Fruit fly (Drosophila melanogaster) whole organism, embryonic: Measurements from ENCODE around the gene Amun.

Experiments
- Adf1 ChIP-seq: fragments of 200-800 bp; sonication (Bioruptor generic); IDR thresholded peaks from 2 replicates; pipeline ENCODE4 v1.3.6; 2022; ENCODE audit warnings: missing biosample characterization, missing genetic modification characterization
- CG12155 ChIP-seq: fragments of 200-800 bp; sonication (Bioruptor generic); optimal IDR thresholded peaks from 3 replicates; lab custom pipeline; 2016; ENCODE audit warnings: missing biosample characterization, missing genetic modification characterization
- CG1233 ChIP-seq: fragments of 200-800 bp; sonication (Bioruptor generic); optimal IDR thresholded peaks from 4 replicates; lab custom pipeline; 2018; ENCODE audit warnings: missing biosample characterization, mild to moderate bottlenecking, missing genetic modification characterization
- CG12391 ChIP-seq: fragments of 200-800 bp; sonication (Bioruptor generic); optimal IDR thresholded peaks from 3 replicates; lab custom pipeline; 2018; ENCODE audit warnings: missing biosample characterization, mild to moderate bottlenecking, missing genetic modification characterization, moderate library complexity
- CG13296 ChIP-seq: fragments of 200-800 bp; sonication (Bioruptor generic); optimal IDR thresholded peaks from 3 replicates; lab custom pipeline; 2018; ENCODE audit warnings: missing biosample characterization, mild to moderate bottlenecking, missing genetic modification characterization
- CG14860 ChIP-seq: fragments of 200-800 bp; sonication (Bioruptor generic); IDR thresholded peaks from 3 replicates; pipeline ENCODE4 v1.3.6; 2022; ENCODE audit warnings: missing biosample characterization, missing genetic modification characterization; ENCODE audit not compliant: partially characterized antibody
- CG15479 ChIP-seq: fragments of 200-800 bp; sonication (Bioruptor generic); optimal IDR thresholded peaks from 3 replicates; lab custom pipeline; 2019; ENCODE audit warnings: missing biosample characterization, mild to moderate bottlenecking, missing genetic modification characterization, moderate library complexity
- CG17912 ChIP-seq: fragments of 200-800 bp; sonication (Bioruptor generic); optimal IDR thresholded peaks from 2 replicates; lab custom pipeline; 2018; ENCODE audit warnings: missing biosample characterization, mild to moderate bottlenecking, missing genetic modification characterization
- CG18262 ChIP-seq: fragments of 200-800 bp; optimal IDR thresholded peaks from 3 replicates; lab custom pipeline; 2019; ENCODE audit warnings: missing biosample characterization, mild to moderate bottlenecking, missing genetic modification characterization, moderate library complexity
- CG2129 ChIP-seq: fragments of 200-800 bp; sonication (Bioruptor generic); IDR thresholded peaks from 2 replicates; pipeline ENCODE4 v1.3.6; 2022; ENCODE audit warnings: missing biosample characterization, missing genetic modification characterization; ENCODE audit not compliant: partially characterized antibody
- CG3163 ChIP-seq: fragments of 200-800 bp; sonication (Bioruptor generic); optimal IDR thresholded peaks from 3 replicates; lab custom pipeline; 2016; ENCODE audit warnings: missing biosample characterization, missing genetic modification characterization
- CG32767 ChIP-seq: fragments of 200-800 bp; sonication (Bioruptor generic); IDR thresholded peaks from 2 replicates; pipeline ENCODE4 v1.3.6; 2022; ENCODE audit warnings: missing biosample characterization, missing genetic modification characterization
- CG33557 ChIP-seq: fragments of 200-800 bp; sonication (Bioruptor generic); optimal IDR thresholded peaks from 2 replicates; lab custom pipeline; 2019; ENCODE audit warnings: missing biosample characterization, mild to moderate bottlenecking, missing genetic modification characterization, moderate library complexity
- CG34422 ChIP-seq: fragments of 200-800 bp; sonication (Bioruptor generic); IDR thresholded peaks from 3 replicates; pipeline ENCODE4 v1.3.6; 2022; ENCODE audit warnings: missing biosample characterization, missing genetic modification characterization
- CG42726 ChIP-seq: fragments of 200-800 bp; sonication (Bioruptor generic); IDR thresholded peaks from 2 replicates; pipeline ENCODE4 v1.3.6; 2022; ENCODE audit warnings: missing biosample characterization, missing genetic modification characterization; ENCODE audit not compliant: partially characterized antibody
- CG6272 ChIP-seq: fragments of 200-800 bp; sonication (Bioruptor generic); IDR thresholded peaks from 2 replicates; pipeline ENCODE4 v1.3.6; 2022; ENCODE audit warnings: missing biosample characterization, missing genetic modification characterization
- CG9727 ChIP-seq: fragments of 200-800 bp; sonication (Bioruptor generic); optimal IDR thresholded peaks from 3 replicates; lab custom pipeline; 2017; ENCODE audit warnings: missing biosample characterization, mild to moderate bottlenecking, missing genetic modification characterization
- D19B ChIP-seq: fragments of 200-800 bp; sonication (Bioruptor generic); optimal IDR thresholded peaks from 2 replicates; lab custom pipeline; 2017; ENCODE audit warnings: missing biosample characterization, mild to moderate bottlenecking, missing genetic modification characterization
- Deaf1 ChIP-seq: fragments of 200-800 bp; optimal IDR thresholded peaks from 3 replicates; lab custom pipeline; 2019; ENCODE audit warnings: missing biosample characterization, mild to moderate bottlenecking, missing genetic modification characterization, moderate library complexity
- ERR ChIP-seq: fragments of 200-800 bp; sonication (Bioruptor generic); optimal IDR thresholded peaks from 2 replicates; lab custom pipeline; 2016; ENCODE audit warnings: missing biosample characterization, missing genetic modification characterization
- Ets65A ChIP-seq: fragments of 200-800 bp; sonication (Bioruptor generic); peaks from one replicate; lab custom pipeline; 2016; ENCODE audit warnings: missing biosample characterization, missing genetic modification characterization
- HLH4C ChIP-seq: fragments of 200-800 bp; sonication (Bioruptor generic); IDR thresholded peaks from 3 replicates; pipeline ENCODE4 v1.3.6; 2022; ENCODE audit warnings: missing biosample characterization, missing genetic modification characterization; ENCODE audit not compliant: partially characterized antibody
- HmgD ChIP-seq: fragments of 200-800 bp; sonication (Bioruptor generic); optimal IDR thresholded peaks from 3 replicates; lab custom pipeline; 2016; ENCODE audit warnings: missing biosample characterization, missing genetic modification characterization
- Hmr ChIP-seq: fragments of 200-800 bp; sonication (Bioruptor generic); optimal IDR thresholded peaks from 3 replicates; lab custom pipeline; 2017; ENCODE audit warnings: mild to moderate bottlenecking, missing biosample characterization, missing genetic modification reagents, missing genetic modification characterization
- MBD-R2 ChIP-seq: fragments of 200-800 bp; sonication (Bioruptor generic); IDR thresholded peaks from 2 replicates; pipeline ENCODE4 v1.3.6; 2022; ENCODE audit warnings: missing biosample characterization, missing genetic modification characterization
- Myb ChIP-seq: fragments of 200-800 bp; sonication (Bioruptor generic); optimal IDR thresholded peaks from 2 replicates; lab custom pipeline; 2016; ENCODE audit warnings: missing biosample characterization, missing genetic modification characterization
- Scr ChIP-seq: fragments of 200-800 bp; sonication (Bioruptor generic); IDR thresholded peaks from 2 replicates; pipeline ENCODE4 v1.3.6; 2022; ENCODE audit warnings: missing biosample characterization, missing genetic modification characterization; ENCODE audit not compliant: partially characterized antibody
- Sry-δ ChIP-seq: fragments of 200-800 bp; sonication (Bioruptor generic); optimal IDR thresholded peaks from 2 replicates; lab custom pipeline; 2016; ENCODE audit warnings: missing biosample characterization, missing genetic modification characterization
- Trl ChIP-seq, 3 experiments: fragments of >200 bp in 2 of 3; fragments of 200-800 bp in 1 of 3; sonication (Bioruptor generic) in 1 of 3; optimal IDR thresholded peaks; 2 replicates in 1 of 3; 3 replicates in 2 of 3; lab custom pipeline; 2016 to 2017; ENCODE audit warnings: missing biosample characterization in 1 of 3, missing genetic modification characterization in 1 of 3
- ac ChIP-seq: fragments of 200-800 bp; sonication (Bioruptor generic); optimal IDR thresholded peaks from 3 replicates; lab custom pipeline; 2017; ENCODE audit warnings: missing biosample characterization, mild to moderate bottlenecking, missing genetic modification characterization
- ase ChIP-seq: fragments of 200-800 bp; sonication (Bioruptor generic); IDR thresholded peaks from 3 replicates; pipeline ENCODE4 v1.3.6; 2022; ENCODE audit warnings: missing biosample characterization, missing genetic modification characterization
- br ChIP-seq: fragments of >200 bp; optimal IDR thresholded peaks from 2 replicates; lab custom pipeline; 2017
- caup ChIP-seq: fragments of 200-800 bp; sonication (Bioruptor generic); optimal IDR thresholded peaks from 3 replicates; lab custom pipeline; 2017; ENCODE audit warnings: missing biosample characterization, mild to moderate bottlenecking, missing genetic modification characterization, moderate library complexity; ENCODE audit not compliant: severe bottlenecking
- chm ChIP-seq: fragments of 200-800 bp; sonication (Bioruptor generic); IDR thresholded peaks from 2 replicates; pipeline ENCODE4 v1.3.6; 2022; ENCODE audit warnings: missing biosample characterization, missing genetic modification characterization
- dysf ChIP-seq: fragments of 200-800 bp; sonication (Bioruptor generic); IDR thresholded peaks from 3 replicates; pipeline ENCODE4 v1.3.6; 2022; ENCODE audit warnings: missing biosample characterization, missing genetic modification characterization
- gem ChIP-seq: fragments of 200-800 bp; sonication (Bioruptor generic); optimal IDR thresholded peaks from 2 replicates; lab custom pipeline; 2019; ENCODE audit warnings: missing biosample characterization, mild to moderate bottlenecking, missing genetic modification characterization, moderate library complexity
- grau ChIP-seq: fragments of 200-800 bp; optimal IDR thresholded peaks from 3 replicates; lab custom pipeline; 2019; ENCODE audit warnings: missing biosample characterization, mild to moderate bottlenecking, missing genetic modification characterization, moderate library complexity
- hb ChIP-seq: fragments of 200-800 bp; sonication (Bioruptor generic); IDR thresholded peaks from 3 replicates; pipeline ENCODE4 v1.3.6; 2022; ENCODE audit warnings: missing biosample characterization, missing genetic modification characterization; ENCODE audit not compliant: partially characterized antibody
- inv ChIP-seq: fragments of 200-800 bp; sonication (Bioruptor generic); IDR thresholded peaks from 2 replicates; pipeline ENCODE4 v1.3.6; 2022; ENCODE audit warnings: missing biosample characterization, missing genetic modification characterization; ENCODE audit not compliant: partially characterized antibody
- jigr1 ChIP-seq: fragments of 200-800 bp; sonication (Bioruptor generic); IDR thresholded peaks from 3 replicates; pipeline ENCODE4 v1.3.6; 2022; ENCODE audit warnings: missing biosample characterization, missing genetic modification characterization
- pzg ChIP-seq: fragments of 200-800 bp; sonication (Bioruptor generic); optimal IDR thresholded peaks from 3 replicates; lab custom pipeline; 2018; ENCODE audit warnings: missing biosample characterization, mild to moderate bottlenecking, missing genetic modification characterization, moderate library complexity
- run ChIP-seq: fragments of 200-800 bp; sonication (Bioruptor generic); optimal IDR thresholded peaks from 3 replicates; lab custom pipeline; 2018; ENCODE audit warnings: missing biosample characterization, mild to moderate bottlenecking, missing genetic modification characterization
- sd ChIP-seq: fragments of 200-800 bp; sonication (Bioruptor generic); optimal IDR thresholded peaks from 3 replicates; lab custom pipeline; 2018; ENCODE audit warnings: missing biosample characterization, mild to moderate bottlenecking, missing genetic modification characterization, moderate library complexity
- sens ChIP-seq: fragments of 200-800 bp; sonication (Bioruptor generic); peaks from one replicate; lab custom pipeline; 2016; ENCODE audit warnings: missing biosample characterization, missing genetic modification characterization
- seq ChIP-seq: fragments of 200-800 bp; sonication (Bioruptor generic); IDR thresholded peaks from 2 replicates; pipeline ENCODE4 v1.3.6; 2022; ENCODE audit warnings: missing biosample characterization, missing genetic modification characterization
- trem ChIP-seq: fragments of 200-800 bp; optimal IDR thresholded peaks from 3 replicates; lab custom pipeline; 2019; ENCODE audit warnings: missing biosample characterization, mild to moderate bottlenecking, missing genetic modification characterization, moderate library complexity
- tup ChIP-seq: fragments of 200-800 bp; sonication (Bioruptor generic); optimal IDR thresholded peaks from 2 replicates; lab custom pipeline; 2016; ENCODE audit warnings: missing biosample characterization, mild to moderate bottlenecking, missing genetic modification characterization, moderate library complexity
- wek ChIP-seq: fragments of 200-800 bp; sonication (Bioruptor generic); optimal IDR thresholded peaks from 3 replicates; lab custom pipeline; 2018; ENCODE audit warnings: missing biosample characterization, mild to moderate bottlenecking, missing genetic modification characterization, moderate library complexity

The Amun gene

dm6 chrX:11709799-11710720 is 5.3 kb downstream of the Amun start, which contains the start of gene FucT6 (continued):
- TF ChIP-seq pzg: peak; percentile 94
- no peak for TF ChIP-seq CG9727 (GFP tag; lab: Kevin White, UChicago)
- no peak for TF ChIP-seq grau (tag; lab: Kevin White, UChicago)
- no peak for TF ChIP-seq CG3163 (GFP tag; lab: Kevin White, UChicago)
- TF ChIP-seq br: no peak
- no peak for TF ChIP-seq ase (GFP tag; lab: Robert Waterston, UW)
- peak; percentile 83 for TF ChIP-seq Scr
- TF ChIP-seq D19B (GFP tag; lab: Kevin White, UChicago): no peak
- TF ChIP-seq CG32767 (GFP tag; lab: Robert Waterston, UW): no peak
- TF ChIP-seq MBD-R2 (GFP tag; lab: Robert Waterston, UW): peak; percentile 72
- TF ChIP-seq Deaf1 (tag; lab: Kevin White, UChicago): no peak
- peak; percentile 16 for TF ChIP-seq HmgD
- TF ChIP-seq trem: peak; percentile 71
- TF ChIP-seq dysf (GFP tag; lab: Robert Waterston, UW): no peak
- no peak for TF ChIP-seq CG6272
- TF ChIP-seq Myb (GFP tag; lab: Kevin White, UChicago): peak; percentile 99
- peak; percentile 52 for TF ChIP-seq CG12155 (GFP tag; lab: Kevin White, UChicago)
- TF ChIP-seq CG12391 (tag; lab: Kevin White, UChicago): peak; percentile 16
- TF ChIP-seq CG15479 (GFP tag; lab: Kevin White, UChicago): no peak
- TF ChIP-seq gem: peak; percentile 25
- peak; percentile 34; the same call in 1 of the 2 replicates for TF ChIP-seq chm
- TF ChIP-seq Ets65A (GFP tag; lab: Kevin White, UChicago): no peak
- TF ChIP-seq CG42726: peak; percentile 81
- TF ChIP-seq inv (GFP tag; lab: Robert Waterston, UW): peak; percentile 79
- TF ChIP-seq CG18262 (tag; lab: Kevin White, UChicago): peak; percentile 34
- TF ChIP-seq wek (GFP tag; lab: Kevin White, UChicago): no peak
- peak; percentile 87 for TF ChIP-seq HLH4C (GFP tag; lab: Robert Waterston, UW)
- no peak for TF ChIP-seq CG17912 (GFP tag; lab: Kevin White, UChicago)
- no peak for TF ChIP-seq sd (tag; lab: Kevin White, UChicago)
- no peak for TF ChIP-seq tup (GFP tag; lab: Kevin White, UChicago)
- peak; percentile 61; the same call in 1 of the 2 replicates for TF ChIP-seq CG2129 (GFP tag; lab: Robert Waterston, UW)
- peak; percentile 16 for TF ChIP-seq CG13296 (GFP tag; lab: Kevin White, UChicago)
- no peak for TF ChIP-seq seq (GFP tag; lab: Robert Waterston, UW)
- no peak for TF ChIP-seq run (tag; lab: Kevin White, UChicago)
- TF ChIP-seq Hmr (GFP tag; lab: Kevin White, UChicago): no peak
- no peak for TF ChIP-seq CG34422 (GFP tag; lab: Robert Waterston, UW)
- TF ChIP-seq sens (GFP tag; lab: Kevin White, UChicago): peak; percentile 74
- TF ChIP-seq ac (GFP tag; lab: Kevin White, UChicago): no peak
- no peak for TF ChIP-seq CG33557 (GFP tag; lab: Kevin White, UChicago)
- TF ChIP-seq caup (GFP tag; lab: Kevin White, UChicago): peak; percentile 11
- TF ChIP-seq Trl (optimal IDR thresholded peaks at IDR 0.05; lab: Kevin White, UChicago): peak; percentile 35 to 56
- no peak for TF ChIP-seq Trl (GFP tag; optimal IDR thresholded peaks at IDR 0.05; lab: Kevin White, UChicago)
- TF ChIP-seq Adf1 (GFP tag; lab: Robert Waterston, UW): no peak
- TF ChIP-seq CG1233 (GFP tag; lab: Kevin White, UChicago): no peak
- TF ChIP-seq hb (GFP tag; lab: Robert Waterston, UW): peak; percentile 83
- TF ChIP-seq jigr1 (GFP tag; lab: Robert Waterston, UW): no peak
- TF ChIP-seq Sry-δ: peak; percentile 95
- TF ChIP-seq CG14860 (GFP tag; lab: Robert Waterston, UW): peak; percentile 76
- TF ChIP-seq ERR: no peak
